Fruit fly (Drosophila melanogaster): ENCODE measurements around the gene GAPsec.

- no peak for TF ChIP-seq CTCF (optimal IDR thresholded peaks at IDR 0.05)
- no peak for TF ChIP-seq CG8478 (optimal IDR thresholded peaks at IDR 0.05)
These were observed 37.1 kb upstream of the GAPsec start for dm6 chr3L:8660800-8661199.

Measured in S2 (cell line).